Worm (Caenorhabditis elegans) whole organism, midembryonic: ENCODE results near the gene Y38E10A.2.

Source experiments
- flt-1 ChIP-seq: fragments of 200-800 bp; sonication (Bioruptor generic); IDR thresholded peaks from 2 replicates; pipeline ENCODE4 v1.3.6; 2022; ENCODE audit warnings: missing genetic modification characterization, missing compliant biosample characterization
- klf-2 ChIP-seq: fragments of 200-800 bp; sonication (Bioruptor generic); conservative IDR thresholded peaks from 2 replicates; pipeline ENCODE4 v1.3.6; 2022; ENCODE audit warnings: missing genetic modification reagents, missing genetic modification characterization, missing compliant biosample characterization
- tab-1 ChIP-seq: fragments of 200-800 bp; sonication (Bioruptor generic); IDR thresholded peaks from 2 replicates; pipeline ENCODE4 v1.3.6; 2022; ENCODE audit warnings: missing genetic modification characterization, missing compliant biosample characterization
- ztf-29 ChIP-seq: fragments of 200-800 bp; sonication (Bioruptor generic); IDR thresholded peaks from 2 replicates; pipeline ENCODE4 v1.3.6; 2022; ENCODE audit warnings: missing genetic modification reagents, missing genetic modification characterization, missing compliant biosample characterization

DNA sequence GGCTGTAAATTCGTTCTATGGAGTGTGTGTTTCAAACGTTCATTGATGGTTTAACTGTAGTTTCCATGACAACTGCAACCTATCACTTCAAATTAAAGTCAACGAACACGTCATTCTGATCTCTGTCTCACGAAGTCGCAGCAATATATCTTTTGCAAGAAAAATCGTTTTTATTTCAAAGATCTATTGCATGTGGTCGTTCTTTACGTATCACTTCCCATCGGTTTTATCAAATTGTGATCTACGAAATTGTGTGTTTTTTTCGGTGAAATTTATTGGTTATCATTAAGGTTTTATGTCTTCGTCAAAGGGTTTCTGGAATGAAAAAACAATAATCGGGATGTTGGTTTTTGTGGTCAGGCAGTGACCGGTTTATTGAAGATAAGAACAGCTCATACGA, 49.4 kb upstream of the Y38E10A.2 start:
- TF ChIP-seq ztf-29 (GFP tag; lab: Robert Waterston, UW) (no peak), flt-1 (GFP tag; lab: Robert Waterston, UW) (no peak), klf-2 (GFP tag; lab: Robert Waterston, UW) (no peak), tab-1 (GFP tag; lab: Robert Waterston, UW) (no peak)
